Worm (Caenorhabditis elegans) whole organism, L1 larva: ENCODE data around the gene str-57.

Source experiments
- aha-1 ChIP-seq: fragments of 150-350 bp; optimal IDR thresholded peaks from 2 replicates; lab custom pipeline; 2014; ENCODE audit warnings: missing biosample characterization, missing genetic modification characterization
- elt-3 ChIP-seq, 6 experiments: fragments of 150-350 bp in 1 of 6; sonication (generic microtip); optimal IDR thresholded peaks; 2 replicates each; lab custom pipeline; 2017 to 2018; ENCODE audit warnings: missing biosample characterization in 6 of 6, missing genetic modification characterization in 6 of 6, inconsistent platforms in 1 of 6
- nhr-237 ChIP-seq: fragments of 150-350 bp; optimal IDR thresholded peaks from 2 replicates; lab custom pipeline; 2014; ENCODE audit warnings: missing biosample characterization, missing genetic modification characterization
- rnt-1 ChIP-seq: sonication (generic microtip); optimal IDR thresholded peaks from 2 replicates; lab custom pipeline; 2016; ENCODE audit warnings: mild to moderate bottlenecking, missing genetic modification characterization, moderate library complexity, missing compliant biosample characterization
- skn-1 ChIP-seq: fragments of 150-350 bp; optimal IDR thresholded peaks from 2 replicates; lab custom pipeline; 2014; ENCODE audit warnings: missing biosample characterization, missing genetic modification characterization
- unc-130 ChIP-seq: fragments of 150-350 bp; optimal IDR thresholded peaks from 2 replicates; lab custom pipeline; 2017; ENCODE audit warnings: missing biosample characterization, missing genetic modification characterization, inconsistent platforms
- unc-30 ChIP-seq: sonication (generic microtip); optimal IDR thresholded peaks from 2 replicates; lab custom pipeline; 2017; ENCODE audit warnings: missing biosample characterization, missing genetic modification characterization
- ztf-4 ChIP-seq: fragments of 150-350 bp; optimal IDR thresholded peaks from 2 replicates; lab custom pipeline; 2014; ENCODE audit warnings: missing biosample characterization, missing genetic modification characterization

DNA sequence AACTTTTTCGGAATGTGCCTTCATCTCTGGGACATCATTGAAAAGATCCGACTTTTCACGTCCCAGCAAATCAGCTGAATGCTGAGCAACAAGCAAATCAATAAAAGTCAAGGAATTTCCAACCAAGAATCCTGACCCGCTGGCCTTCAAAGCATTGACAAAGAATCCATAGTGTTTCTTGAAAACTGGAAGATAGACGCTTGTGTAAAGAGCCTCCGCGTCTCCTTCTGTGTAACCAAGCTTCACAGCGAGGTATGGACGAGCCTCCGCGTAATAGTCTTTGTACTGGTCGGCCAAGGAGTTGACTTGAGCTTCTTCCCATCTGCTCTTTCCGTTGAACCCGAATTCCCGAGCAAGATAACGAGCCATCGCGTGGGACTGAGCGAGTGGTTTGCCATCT lies 44.9 kb downstream of the str-57 start:
- TF ChIP-seq aha-1: no peak
- TF ChIP-seq nhr-237 (tag; lab: Kevin White, UChicago): no peak
- no peak for TF ChIP-seq elt-3 (tag; optimal IDR thresholded peaks at IDR 0.05; lab: Kevin White, UChicago)
- no peak for TF ChIP-seq unc-130
- TF ChIP-seq unc-30: no peak
- TF ChIP-seq ztf-4 (tag; lab: Kevin White, UChicago): no peak
- no peak for TF ChIP-seq rnt-1 (tag; lab: Kevin White, UChicago)
- no peak for TF ChIP-seq skn-1 (tag; lab: Kevin White, UChicago)
